Fruit fly (Drosophila melanogaster): ENCODE results near the gene CG42266.

The CG42266 gene

DNA sequence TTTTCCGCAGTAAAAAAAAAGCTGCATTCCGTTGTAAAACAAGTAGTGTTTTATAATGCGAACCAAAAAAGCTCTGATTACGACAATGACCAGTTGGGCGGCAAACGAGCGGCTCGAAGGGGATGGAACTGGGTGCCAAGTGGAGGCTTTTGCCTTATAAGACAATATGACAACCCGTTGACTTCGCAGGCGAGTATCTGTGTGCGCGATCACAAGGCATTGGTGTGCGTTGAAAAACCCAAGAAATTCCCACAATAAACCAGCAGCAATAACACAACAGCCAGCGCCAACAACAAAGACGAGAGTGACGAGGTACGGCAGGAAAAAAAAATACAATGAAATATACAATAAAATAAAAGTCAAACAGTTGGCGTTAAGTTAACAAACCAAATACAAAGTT lies 25.1 kb downstream of the CG42266 start (continued):
- 0 out of 2 replicates have a peak, but pooled peaks have one; percentile 43 for TF ChIP-seq NFAT (GFP tag; IDR thresholded peaks at IDR 0.05)
- 0 out of 2 replicates have a peak, but pooled peaks have one; percentile 28 for TF ChIP-seq bowl (GFP tag; IDR thresholded peaks at IDR 0.05)
- no peak for TF ChIP-seq CG13424 (tag; optimal IDR thresholded peaks at IDR 0.05)
- TF ChIP-seq YL-1 (GFP tag; optimal IDR thresholded peaks at IDR 0.05) = no peak
- TF ChIP-seq Abd-B (GFP tag; optimal IDR thresholded peaks at IDR 0.05) = no peak
- TF ChIP-seq btn (GFP tag; optimal IDR thresholded peaks at IDR 0.05) = no peak
- TF ChIP-seq D19A (tag; optimal IDR thresholded peaks at IDR 0.05) = no peak
- no peak for TF ChIP-seq bigmax (GFP tag; optimal IDR thresholded peaks at IDR 0.05)
- no peak for TF ChIP-seq CG10209 (GFP tag; optimal IDR thresholded peaks at IDR 0.05)
- TF ChIP-seq Sox100B (GFP tag; optimal IDR thresholded peaks at IDR 0.05) = no peak
- no peak for TF ChIP-seq zfh2 (GFP tag; optimal IDR thresholded peaks at IDR 0.05)
- TF ChIP-seq grn (GFP tag; optimal IDR thresholded peaks at IDR 0.05) = peak; percentile 9
- TF ChIP-seq row (GFP tag; IDR thresholded peaks at IDR 0.05) = no peak
- no peak for TF ChIP-seq D19B (GFP tag; optimal IDR thresholded peaks at IDR 0.05)
- no peak for TF ChIP-seq pb (GFP tag; optimal IDR thresholded peaks at IDR 0.05)
- no peak for TF ChIP-seq sim (GFP tag; IDR thresholded peaks at IDR 0.05)
- TF ChIP-seq Hmr (GFP tag; optimal IDR thresholded peaks at IDR 0.05) = peak; percentile 41
- TF ChIP-seq Scr (GFP tag; IDR thresholded peaks at IDR 0.05; ENCODE audit: partially characterized antibody) = no peak
- no peak for TF ChIP-seq Gsc (GFP tag; IDR thresholded peaks at IDR 0.05)
- TF ChIP-seq CG18619 (GFP tag; optimal IDR thresholded peaks at IDR 0.05) = no peak
- no peak for TF ChIP-seq fd3F (GFP tag; optimal IDR thresholded peaks at IDR 0.05)
- TF ChIP-seq hbn (GFP tag; IDR thresholded peaks at IDR 0.05; ENCODE audit: partially characterized antibody) = no peak
- TF ChIP-seq cas (GFP tag; IDR thresholded peaks at IDR 0.05) = no peak
- no peak for TF ChIP-seq CG18476 (GFP tag; optimal IDR thresholded peaks at IDR 0.05)
- no peak for TF ChIP-seq CG9797 (GFP tag; optimal IDR thresholded peaks at IDR 0.05)
- peak; percentile 43 for TF ChIP-seq CG6854 (GFP tag; optimal IDR thresholded peaks at IDR 0.05)
- no peak for TF ChIP-seq Antp (GFP tag; optimal IDR thresholded peaks at IDR 0.05)
- no peak for TF ChIP-seq CG14050 (GFP tag; IDR thresholded peaks at IDR 0.05)
- TF ChIP-seq pfk (GFP tag; optimal IDR thresholded peaks at IDR 0.05) = peak; percentile 25
- no peak for TF ChIP-seq CG42726 (GFP tag; IDR thresholded peaks at IDR 0.05; ENCODE audit: partially characterized antibody)
- TF ChIP-seq luna (GFP tag; optimal IDR thresholded peaks at IDR 0.05) = no peak
- no peak for TF ChIP-seq CG31365 (tag; optimal IDR thresholded peaks at IDR 0.05)
- peak; percentile 27 for TF ChIP-seq Nf-YC (tag; optimal IDR thresholded peaks at IDR 0.05)
- no peak for TF ChIP-seq CkIIα-i1 (GFP tag; IDR thresholded peaks at IDR 0.05)
- no peak for TF ChIP-seq ara (GFP tag; IDR thresholded peaks at IDR 0.05)
- peak; percentile 56 for TF ChIP-seq Ets65A (GFP tag)
- no peak for TF ChIP-seq GATAe (GFP tag; conservative IDR thresholded peaks at IDR 0.05)
- no peak for TF ChIP-seq Mrtf (GFP tag; IDR thresholded peaks at IDR 0.05)
- TF ChIP-seq usp (GFP tag; optimal IDR thresholded peaks at IDR 0.05) = no peak
- TF ChIP-seq abd-A (tag; optimal IDR thresholded peaks at IDR 0.05) = peak; percentile 75
- TF ChIP-seq CG17802 (tag; optimal IDR thresholded peaks at IDR 0.05) = no peak
- peak; percentile 0 for TF ChIP-seq pzg (GFP tag; optimal IDR thresholded peaks at IDR 0.05)
- TF ChIP-seq Tbp (GFP tag; optimal IDR thresholded peaks at IDR 0.05) = no peak
- no peak for TF ChIP-seq Atf6 (GFP tag; IDR thresholded peaks at IDR 0.05)
- no peak for TF ChIP-seq jing (GFP tag; optimal IDR thresholded peaks at IDR 0.05)
- peak; percentile 67 for TF ChIP-seq caup (GFP tag; optimal IDR thresholded peaks at IDR 0.05; ENCODE audit: severe bottlenecking)
- TF ChIP-seq hkb (optimal IDR thresholded peaks at IDR 0.05) = no peak
- peak; percentile 25; the same call in 1 of the 2 replicates for TF ChIP-seq hkb (GFP tag; IDR thresholded peaks at IDR 0.05)
- no peak for TF ChIP-seq dpn (GFP tag; optimal IDR thresholded peaks at IDR 0.05)
- TF ChIP-seq insv (GFP tag; optimal IDR thresholded peaks at IDR 0.05) = no peak
- peak; percentile 82 for TF ChIP-seq B-H2 (GFP tag; optimal IDR thresholded peaks at IDR 0.05)
- peak; percentile 12; the same call in 1 of the 2 replicates for TF ChIP-seq Adf1 (GFP tag; IDR thresholded peaks at IDR 0.05)

Measured in whole organism, embryonic.